Worm (Caenorhabditis elegans): ENCODE results near the gene W03F9.4.
A peak's percentile ranks its signal among the peaks of the same experiment; 100 is the strongest.

W03F9.4 gene

DNA sequence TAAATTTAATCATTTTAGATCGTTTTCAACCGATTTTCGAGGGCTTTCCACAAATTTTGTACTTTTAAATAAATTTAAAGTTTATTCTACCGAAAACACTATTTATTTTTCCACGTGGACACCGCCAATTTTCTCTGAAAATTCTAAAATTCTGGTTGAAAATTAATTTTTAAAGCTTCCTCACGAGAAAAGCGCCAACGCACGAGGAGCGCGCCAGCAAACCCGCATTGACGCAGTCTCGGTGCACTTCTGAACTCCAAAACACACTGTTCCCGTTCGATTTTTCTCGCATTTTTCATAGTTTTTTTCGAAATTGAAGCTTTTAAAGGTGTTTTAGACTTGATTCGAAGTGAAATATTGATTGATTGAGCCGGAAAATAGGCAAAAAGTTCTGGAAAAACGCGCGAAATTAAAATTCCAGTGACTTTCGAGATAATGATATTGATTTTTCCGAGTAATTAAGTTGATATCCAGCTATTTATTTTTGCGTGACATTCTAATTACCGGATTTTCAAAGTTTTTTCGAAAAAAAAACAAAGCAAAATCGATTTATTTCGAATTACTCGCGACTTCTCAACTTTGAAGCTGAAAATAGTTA, 25.8 kb upstream of the W03F9.4 start, which contains the start of gene cul-3:
TSS of gene cul-3 (plus strand) at position 548 of the 598 bp plus-strand sequence.
- TF ChIP-seq sox-2 (GFP tag; IDR thresholded peaks at IDR 0.05): no peak
- TF ChIP-seq ceh-14 (tag; optimal IDR thresholded peaks at IDR 0.05): no peak
- no peak for TF ChIP-seq mec-3 (tag; optimal IDR thresholded peaks at IDR 0.05; ENCODE audit: borderline replicate concordance)
- no peak for TF ChIP-seq ceh-22 (tag; optimal IDR thresholded peaks at IDR 0.05)
- no peak for TF ChIP-seq hlh-8 (tag; optimal IDR thresholded peaks at IDR 0.05)
- TF ChIP-seq ceh-31 (tag; optimal IDR thresholded peaks at IDR 0.05): no peak
- no peak for TF ChIP-seq ceh-2 (tag; optimal IDR thresholded peaks at IDR 0.05)
- no peak for TF ChIP-seq pax-1 (tag; optimal IDR thresholded peaks at IDR 0.05)
- no peak for TF ChIP-seq ttx-3 (tag; optimal IDR thresholded peaks at IDR 0.05)
- TF ChIP-seq hlh-30 (tag; optimal IDR thresholded peaks at IDR 0.05; ENCODE audit: insufficient read depth): no peak
- no peak for TF ChIP-seq ceh-18 (tag; optimal IDR thresholded peaks at IDR 0.05)
- TF ChIP-seq C08G9.2 (tag; optimal IDR thresholded peaks at IDR 0.05): no peak
- TF ChIP-seq che-1 (tag; optimal IDR thresholded peaks at IDR 0.05): no peak
- TF ChIP-seq nfya-1 (tag; optimal IDR thresholded peaks at IDR 0.05): peak; percentile 39
- peak; percentile 4 for TF ChIP-seq unc-42 (tag; optimal IDR thresholded peaks at IDR 0.05)
- TF ChIP-seq tbx-7 (tag; optimal IDR thresholded peaks at IDR 0.05): no peak
- TF ChIP-seq eyg-1 (tag; optimal IDR thresholded peaks at IDR 0.05): no peak
- no peak for TF ChIP-seq madf-2 (tag; optimal IDR thresholded peaks at IDR 0.05)
- no peak for TF ChIP-seq lin-11 (tag; optimal IDR thresholded peaks at IDR 0.05)
- TF ChIP-seq unc-3 (GFP tag; conservative IDR thresholded peaks at IDR 0.05): no peak
- TF ChIP-seq unc-3 (tag; optimal IDR thresholded peaks at IDR 0.05): no peak
- no peak for TF ChIP-seq elt-4 (tag; optimal IDR thresholded peaks at IDR 0.05)
- no peak for TF ChIP-seq pat-9 (tag; optimal IDR thresholded peaks at IDR 0.05)
- no peak for TF ChIP-seq odd-2 (tag; optimal IDR thresholded peaks at IDR 0.05)
- peak; percentile 17 for TF ChIP-seq ztf-16 (tag; optimal IDR thresholded peaks at IDR 0.05)
- TF ChIP-seq ceh-9 (tag; optimal IDR thresholded peaks at IDR 0.05): no peak

DNA sequence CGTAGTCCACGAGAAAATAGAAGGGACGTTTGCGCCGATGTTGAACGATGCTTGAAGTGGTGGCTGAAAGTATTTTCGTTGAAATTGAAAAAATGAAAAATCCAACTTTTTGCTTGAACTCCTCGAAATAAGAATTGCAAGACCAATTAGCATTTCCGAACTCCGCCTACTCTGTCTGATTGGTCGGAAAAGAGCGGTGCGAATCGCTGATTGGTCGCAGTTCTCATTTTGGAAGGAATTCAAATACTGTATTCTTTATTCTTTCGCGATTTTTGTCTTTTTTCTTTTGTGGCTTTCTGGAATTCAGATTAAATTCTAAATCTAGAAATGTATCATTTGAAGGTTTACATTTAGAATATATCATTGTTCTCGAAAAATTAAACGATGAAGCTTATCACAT, 23.3 kb upstream of the W03F9.4 start:
- TF ChIP-seq ceh-18 (tag; optimal IDR thresholded peaks at IDR 0.05) (no peak), nfya-1 (tag; optimal IDR thresholded peaks at IDR 0.05) (peak; percentile 73), ceh-2 (tag; optimal IDR thresholded peaks at IDR 0.05) (no peak), hlh-13 (GFP tag; optimal IDR thresholded peaks at IDR 0.05) (no peak), lin-11 (tag; optimal IDR thresholded peaks at IDR 0.05) (no peak), hlh-8 (tag; optimal IDR thresholded peaks at IDR 0.05) (no peak)

DNA sequence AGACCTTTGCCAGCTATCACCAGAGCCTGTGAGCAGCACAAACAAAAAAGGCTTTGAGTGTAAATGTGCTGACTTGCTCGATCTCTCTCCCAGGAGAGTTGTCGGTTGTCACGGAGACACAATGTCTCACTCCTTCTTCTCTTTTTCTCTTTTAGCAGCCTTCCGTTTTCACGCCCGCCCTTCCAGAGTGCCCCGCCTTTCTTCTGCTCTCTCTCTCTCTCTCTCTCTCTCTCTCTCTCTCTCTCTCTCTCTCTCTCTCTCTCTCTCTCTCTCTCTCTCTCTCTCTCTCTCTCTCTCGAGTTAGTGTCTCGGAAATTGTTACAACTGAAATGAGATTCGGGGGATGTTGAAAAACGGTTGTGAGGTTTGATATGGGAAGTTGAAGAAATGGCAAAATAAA, 22.2 kb upstream of the W03F9.4 start:
- peak; percentile 1 for TF ChIP-seq T23F11.4 (GFP tag; optimal IDR thresholded peaks at IDR 0.05)
- TF ChIP-seq K09A11.1 (tag; optimal IDR thresholded peaks at IDR 0.05; ENCODE audit: insufficient read depth): no peak
- TF ChIP-seq ceh-6 (GFP tag; optimal IDR thresholded peaks at IDR 0.05): no peak

ce11 chrV:172110-172509, 20.9 kb upstream of the W03F9.4 start, which contains the start of gene cfap-36:
Gene cfap-36 (minus strand): TSS chrV:172210.
- TF ChIP-seq syd-9 (tag; optimal IDR thresholded peaks at IDR 0.05) (no peak), nhr-232 (tag; optimal IDR thresholded peaks at IDR 0.05) (no peak), dve-1 (tag; optimal IDR thresholded peaks at IDR 0.05) (no peak), npax-4 (tag; optimal IDR thresholded peaks at IDR 0.05) (no peak), gmeb-2 (tag; optimal IDR thresholded peaks at IDR 0.05) (no peak), ztf-16 (tag; optimal IDR thresholded peaks at IDR 0.05) (no peak), ceh-34 (tag; optimal IDR thresholded peaks at IDR 0.05) (no peak), hlh-6 (tag; optimal IDR thresholded peaks at IDR 0.05) (no peak), ceh-19 (GFP tag; optimal IDR thresholded peaks at IDR 0.05) (no peak), sox-4 (tag; optimal IDR thresholded peaks at IDR 0.05) (no peak), sdc-2 (tag; optimal IDR thresholded peaks at IDR 0.05) (no peak)

Measured in whole organism, late embryonic.